Fruit fly (Drosophila melanogaster) whole organism, prepupa: ENCODE measurements around the gene Ugt37A2.

Experiments
- CG10631 ChIP-seq: fragments of 200-800 bp; sonication (Bioruptor generic); optimal IDR thresholded peaks from 2 replicates; lab custom pipeline; 2016; ENCODE audit warnings: missing biosample characterization, missing genetic modification characterization
- CG10669 ChIP-seq: fragments of 200-800 bp; sonication (Bioruptor generic); optimal IDR thresholded peaks from 3 replicates; lab custom pipeline; 2018; ENCODE audit warnings: missing biosample characterization, mild to moderate bottlenecking, missing genetic modification characterization, moderate library complexity
- CG11902 ChIP-seq: fragments of 200-800 bp; sonication (Bioruptor generic); optimal IDR thresholded peaks from 3 replicates; lab custom pipeline; 2016; ENCODE audit warnings: missing biosample characterization, missing genetic modification characterization
- CG15336 ChIP-seq: fragments of 200-800 bp; sonication (Bioruptor generic); IDR thresholded peaks from 2 replicates; pipeline ENCODE4 v1.3.6; 2022; ENCODE audit warnings: missing biosample characterization, missing genetic modification characterization
- CG1621 ChIP-seq: fragments of 200-800 bp; sonication (Bioruptor generic); optimal IDR thresholded peaks from 3 replicates; lab custom pipeline; 2018; ENCODE audit warnings: missing biosample characterization, mild to moderate bottlenecking, missing genetic modification characterization
- CG16779 ChIP-seq: fragments of 200-800 bp; sonication (Bioruptor generic); optimal IDR thresholded peaks from 3 replicates; lab custom pipeline; 2017; ENCODE audit warnings: missing biosample characterization, mild to moderate bottlenecking, missing genetic modification characterization
- CG31627 ChIP-seq: fragments of 200-800 bp; sonication (Bioruptor generic); optimal IDR thresholded peaks from 3 replicates; lab custom pipeline; 2016; ENCODE audit warnings: missing biosample characterization, missing genetic modification characterization
- CG32006 ChIP-seq: fragments of 200-800 bp; sonication (Bioruptor generic); optimal IDR thresholded peaks from 3 replicates; lab custom pipeline; 2017; ENCODE audit warnings: missing biosample characterization, mild to moderate bottlenecking, missing genetic modification characterization
- CG4318 ChIP-seq: fragments of 200-800 bp; sonication (Bioruptor generic); optimal IDR thresholded peaks from 3 replicates; lab custom pipeline; 2017; ENCODE audit warnings: missing biosample characterization, mild to moderate bottlenecking, missing genetic modification characterization
- CG6808 ChIP-seq: fragments of 200-800 bp; sonication (Bioruptor generic); optimal IDR thresholded peaks from 3 replicates; lab custom pipeline; 2017; ENCODE audit warnings: missing biosample characterization, missing genetic modification characterization, mild to moderate bottlenecking, moderate library complexity, missing genetic modification reagents
- CG6854 ChIP-seq: fragments of 200-800 bp; sonication (Bioruptor generic); optimal IDR thresholded peaks from 2 replicates; lab custom pipeline; 2017; ENCODE audit warnings: missing biosample characterization, mild to moderate bottlenecking, missing genetic modification characterization
- CG9139 ChIP-seq: fragments of 200-800 bp; sonication (Bioruptor generic); optimal IDR thresholded peaks from 3 replicates; lab custom pipeline; 2017; ENCODE audit warnings: missing biosample characterization, mild to moderate bottlenecking, missing genetic modification characterization
- Eip78C ChIP-seq: fragments of 200-800 bp; sonication (Bioruptor generic); peaks from one replicate; lab custom pipeline; 2016; ENCODE audit warnings: missing biosample characterization, missing genetic modification characterization
- Eip93F ChIP-seq: fragments of 200-800 bp; sonication (Bioruptor generic); optimal IDR thresholded peaks from 2 replicates; lab custom pipeline; 2016; ENCODE audit warnings: missing biosample characterization, mild to moderate bottlenecking, missing genetic modification characterization
- Ets21C ChIP-seq: fragments of 200-800 bp; sonication (Bioruptor generic); optimal IDR thresholded peaks from 3 replicates; lab custom pipeline; 2016; ENCODE audit warnings: missing biosample characterization, missing genetic modification characterization
- Ets96B ChIP-seq: fragments of 200-800 bp; optimal IDR thresholded peaks from 2 replicates; lab custom pipeline; 2019; ENCODE audit warnings: missing biosample characterization, mild to moderate bottlenecking, missing genetic modification characterization, moderate library complexity
- Hr39 ChIP-seq: fragments of 200-800 bp; sonication (Bioruptor generic); optimal IDR thresholded peaks from 2 replicates; lab custom pipeline; 2016; ENCODE audit warnings: missing biosample characterization, missing genetic modification characterization
- Lpt ChIP-seq: fragments of 200-800 bp; sonication (Bioruptor generic); optimal IDR thresholded peaks from 3 replicates; lab custom pipeline; 2016; ENCODE audit warnings: missing biosample characterization, missing genetic modification characterization
- Smox ChIP-seq: fragments of 200-800 bp; sonication (Bioruptor generic); optimal IDR thresholded peaks from 3 replicates; lab custom pipeline; 2016; ENCODE audit warnings: missing biosample characterization, missing genetic modification characterization
- Sox14 ChIP-seq: fragments of 200-800 bp; sonication (Bioruptor generic); optimal IDR thresholded peaks from 3 replicates; lab custom pipeline; 2016; ENCODE audit warnings: missing biosample characterization, missing genetic modification characterization
- Sox15 ChIP-seq: fragments of 200-800 bp; sonication (Bioruptor generic); optimal IDR thresholded peaks from 3 replicates; lab custom pipeline; 2016; ENCODE audit warnings: missing biosample characterization, missing genetic modification characterization
- achi ChIP-seq: fragments of 200-800 bp; sonication (Bioruptor generic); optimal IDR thresholded peaks from 3 replicates; lab custom pipeline; 2016; ENCODE audit warnings: missing biosample characterization, missing genetic modification characterization
- cyc ChIP-seq: fragments of 200-800 bp; sonication (Bioruptor generic); optimal IDR thresholded peaks from 3 replicates; lab custom pipeline; 2016; ENCODE audit warnings: missing biosample characterization, missing genetic modification characterization
- dac ChIP-seq: fragments of 200-800 bp; sonication (Bioruptor generic); optimal IDR thresholded peaks from 2 replicates; lab custom pipeline; 2017; ENCODE audit warnings: missing biosample characterization, mild to moderate bottlenecking, missing genetic modification characterization
- dsx ChIP-seq: fragments of 200-800 bp; optimal IDR thresholded peaks from 3 replicates; lab custom pipeline; 2019; ENCODE audit warnings: missing biosample characterization, mild to moderate bottlenecking, missing genetic modification characterization, moderate library complexity; ENCODE audit not compliant: poor library complexity, severe bottlenecking
- esn ChIP-seq: fragments of 200-800 bp; sonication (Bioruptor generic); optimal IDR thresholded peaks from 2 replicates; lab custom pipeline; 2016; ENCODE audit warnings: missing biosample characterization, mild to moderate bottlenecking, missing genetic modification characterization, moderate library complexity
- fd59A ChIP-seq: fragments of 200-800 bp; sonication (Bioruptor generic); optimal IDR thresholded peaks from 2 replicates; lab custom pipeline; 2017; ENCODE audit warnings: missing biosample characterization, mild to moderate bottlenecking, missing genetic modification characterization, missing genetic modification reagents
- fd85E ChIP-seq: fragments of 200-800 bp; sonication (Bioruptor generic); optimal IDR thresholded peaks from 3 replicates; lab custom pipeline; 2016; ENCODE audit warnings: missing biosample characterization, missing genetic modification characterization
- fkh ChIP-seq: fragments of 200-800 bp; sonication (Bioruptor generic); optimal IDR thresholded peaks from 3 replicates; lab custom pipeline; 2017; ENCODE audit warnings: missing biosample characterization, mild to moderate bottlenecking, missing genetic modification characterization, moderate library complexity
- pdm3 ChIP-seq: fragments of 200-800 bp; sonication (Bioruptor generic); optimal IDR thresholded peaks from 3 replicates; lab custom pipeline; 2016; ENCODE audit warnings: missing biosample characterization, missing genetic modification characterization
- salr ChIP-seq, 2 experiments: fragments of 200-800 bp; sonication (Bioruptor generic); optimal IDR thresholded peaks; 3 replicates each; lab custom pipeline; 2016 to 2018; ENCODE audit warnings: missing biosample characterization in 2 of 2, missing genetic modification characterization in 2 of 2, mild to moderate bottlenecking in 1 of 2
- ss ChIP-seq, 2 experiments: fragments of 200-800 bp; sonication (Bioruptor generic); optimal IDR thresholded peaks; 2 replicates in 1 of 2; 3 replicates in 1 of 2; lab custom pipeline; 2017 to 2018; ENCODE audit warnings: mild to moderate bottlenecking in 2 of 2, missing biosample characterization in 2 of 2, missing genetic modification characterization in 2 of 2, moderate library complexity in 1 of 2
- svp ChIP-seq: fragments of 200-800 bp; sonication (Bioruptor generic); peaks from one replicate; lab custom pipeline; 2016; ENCODE audit warnings: missing biosample characterization, missing genetic modification characterization
- topi ChIP-seq: fragments of 200-800 bp; sonication (Bioruptor generic); optimal IDR thresholded peaks from 3 replicates; lab custom pipeline; 2016; ENCODE audit warnings: missing biosample characterization, missing genetic modification characterization
- vri ChIP-seq: fragments of 200-800 bp; sonication (Bioruptor generic); optimal IDR thresholded peaks from 3 replicates; lab custom pipeline; 2016; ENCODE audit warnings: missing biosample characterization, mild to moderate bottlenecking, missing genetic modification characterization

Ugt37A2 gene

DNA sequence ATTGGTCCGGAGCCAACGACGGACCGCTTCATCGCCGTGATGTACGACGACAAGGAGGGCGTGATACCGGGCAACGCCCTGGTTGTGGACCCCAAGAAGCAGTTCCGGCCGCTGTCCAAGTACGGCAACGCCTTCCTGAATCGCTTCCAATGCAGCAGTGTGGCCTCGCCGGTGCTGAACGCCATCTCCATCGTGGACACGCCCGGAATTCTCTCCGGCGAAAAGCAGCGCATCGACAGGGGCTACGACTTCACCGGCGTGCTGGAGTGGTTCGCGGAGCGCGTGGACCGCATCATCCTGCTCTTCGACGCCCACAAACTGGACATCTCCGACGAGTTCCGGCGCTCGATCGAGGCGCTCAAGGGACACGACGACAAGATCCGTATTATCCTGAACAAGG lies 41.1 kb upstream of the Ugt37A2 start:
- no peak for TF ChIP-seq CG1621 (tag; lab: Kevin White, UChicago)
- no peak for TF ChIP-seq CG32006 (GFP tag; lab: Kevin White, UChicago)
- TF ChIP-seq cyc (GFP tag; lab: Kevin White, UChicago) = no peak
- TF ChIP-seq Eip78C (GFP tag; lab: Kevin White, UChicago) = no peak
- TF ChIP-seq CG6854 (GFP tag; lab: Kevin White, UChicago) = no peak
- no peak for TF ChIP-seq dac
- no peak for TF ChIP-seq Sox15 (GFP tag; lab: Kevin White, UChicago)
- no peak for TF ChIP-seq vri (GFP tag; lab: Kevin White, UChicago)
- TF ChIP-seq Eip93F = no peak
- no peak for TF ChIP-seq CG10631 (GFP tag; lab: Kevin White, UChicago)
- no peak for TF ChIP-seq CG11902 (GFP tag; lab: Kevin White, UChicago)
- no peak for TF ChIP-seq Sox14 (GFP tag; lab: Kevin White, UChicago)
- no peak for TF ChIP-seq CG31627 (GFP tag; lab: Kevin White, UChicago)
- no peak for TF ChIP-seq topi (GFP tag; lab: Kevin White, UChicago)
- TF ChIP-seq fkh = no peak
- TF ChIP-seq CG9139 = no peak
- TF ChIP-seq Ets96B = no peak
- no peak for TF ChIP-seq fd85E

- no peak for TF ChIP-seq pdm3
- no peak for TF ChIP-seq CG10631 (GFP tag; lab: Kevin White, UChicago)
- no peak for TF ChIP-seq CG16779
- TF ChIP-seq CG15336 (GFP tag; lab: Robert Waterston, UW) = no peak
- no peak for TF ChIP-seq achi
- TF ChIP-seq CG32006 (GFP tag; lab: Kevin White, UChicago) = no peak
- TF ChIP-seq CG6854 (GFP tag; lab: Kevin White, UChicago) = no peak
- TF ChIP-seq Smox = no peak
- TF ChIP-seq CG4318 (GFP tag; lab: Kevin White, UChicago) = no peak
- TF ChIP-seq dsx = no peak
- no peak for TF ChIP-seq Sox15 (GFP tag; lab: Kevin White, UChicago)
- TF ChIP-seq salr (GFP tag; optimal IDR thresholded peaks at IDR 0.05; lab: Kevin White, UChicago) = no peak
- TF ChIP-seq Eip78C (GFP tag; lab: Kevin White, UChicago) = peak; percentile 26
- TF ChIP-seq esn = no peak
- no peak for TF ChIP-seq Ets21C (GFP tag; lab: Kevin White, UChicago)
- TF ChIP-seq svp (GFP tag; lab: Kevin White, UChicago) = peak; percentile 51
- no peak for TF ChIP-seq Hr39 (GFP tag; lab: Kevin White, UChicago)
- no peak for TF ChIP-seq dac
- peak; percentile 29 for TF ChIP-seq Eip93F
- no peak for TF ChIP-seq CG11902 (GFP tag; lab: Kevin White, UChicago)
- TF ChIP-seq fkh = peak; percentile 75
- no peak for TF ChIP-seq CG10669 (GFP tag; lab: Kevin White, UChicago)
- no peak for TF ChIP-seq CG6808
- TF ChIP-seq vri (GFP tag; lab: Kevin White, UChicago) = peak; percentile 88
- TF ChIP-seq, all 60 proteins: peak for 5
These were observed 39.6 kb upstream of the Ugt37A2 start for dm6 chr3R:12699620-12700378.

dm6 chr3R:12700454-12700853 lies 39.0 kb upstream of the Ugt37A2 start:
- no peak for TF ChIP-seq Ets21C (GFP tag; lab: Kevin White, UChicago)
- TF ChIP-seq CG31627 (GFP tag; lab: Kevin White, UChicago) = no peak
- TF ChIP-seq Lpt = no peak
- no peak for TF ChIP-seq fd59A (GFP tag; lab: Kevin White, UChicago)
- TF ChIP-seq salr (GFP tag; optimal IDR thresholded peaks at IDR 0.05; lab: Kevin White, UChicago) = no peak
- TF ChIP-seq fd85E = no peak
- TF ChIP-seq svp (GFP tag; lab: Kevin White, UChicago) = peak; percentile 15

- TF ChIP-seq Ets96B (no peak), fd59A (GFP tag; lab: Kevin White, UChicago) (no peak), fkh (peak; percentile 58), cyc (GFP tag; lab: Kevin White, UChicago) (no peak), ss (GFP tag; optimal IDR thresholded peaks at IDR 0.05; lab: Kevin White, UChicago) (no peak)
These were observed 38.2 kb upstream of the Ugt37A2 start for dm6 chr3R:12701257-12701656.
